Worm (Caenorhabditis elegans) whole organism, L2 larva: ENCODE results near the gene srbc-71.

Experiments used
- C34F6.9 ChIP-seq: fragments of 150-350 bp; optimal IDR thresholded peaks from 2 replicates; lab custom pipeline; 2014; ENCODE audit warnings: missing biosample characterization, missing genetic modification characterization
- F13H6.1 ChIP-seq: sonication (generic microtip); optimal IDR thresholded peaks from 2 replicates; lab custom pipeline; 2016; ENCODE audit warnings: missing genetic modification characterization, missing compliant biosample characterization
- R02D3.7 ChIP-seq: fragments of 150-350 bp; optimal IDR thresholded peaks from 2 replicates; lab custom pipeline; 2014; ENCODE audit warnings: missing biosample characterization, missing genetic modification characterization
- Y55F3AM.14 ChIP-seq: fragments of 200-800 bp; sonication (Bioruptor generic); optimal IDR thresholded peaks from 2 replicates; lab custom pipeline; 2018; ENCODE audit warnings: mild to moderate bottlenecking, missing genetic modification characterization, missing compliant biosample characterization
- ZK546.5 ChIP-seq: sonication (generic microtip); optimal IDR thresholded peaks from 2 replicates; lab custom pipeline; 2017; ENCODE audit warnings: missing biosample characterization, missing genetic modification characterization
- alr-1 ChIP-seq: fragments of 150-350 bp; optimal IDR thresholded peaks from 2 replicates; lab custom pipeline; 2014; ENCODE audit warnings: missing biosample characterization, missing genetic modification characterization
- aly-2 ChIP-seq: fragments of 150-350 bp; optimal IDR thresholded peaks from 2 replicates; lab custom pipeline; 2014; ENCODE audit warnings: missing biosample characterization, missing genetic modification characterization
- blmp-1 ChIP-seq: sonication (generic microtip); optimal IDR thresholded peaks from 2 replicates; lab custom pipeline; 2017; ENCODE audit warnings: missing genetic modification characterization, mild to moderate bottlenecking, missing compliant biosample characterization, antibody characterized with exemption, moderate library complexity; ENCODE audit not compliant: insufficient read depth
- ceh-16 ChIP-seq: fragments of 150-350 bp; optimal IDR thresholded peaks from 2 replicates; lab custom pipeline; 2014; ENCODE audit warnings: missing biosample characterization, missing genetic modification characterization
- ceh-82 ChIP-seq: fragments of 150-350 bp; optimal IDR thresholded peaks from 2 replicates; lab custom pipeline; 2014; ENCODE audit warnings: missing biosample characterization, missing genetic modification characterization
- crh-2 ChIP-seq: sonication (generic microtip); optimal IDR thresholded peaks from 2 replicates; lab custom pipeline; 2017; ENCODE audit warnings: missing biosample characterization, missing genetic modification characterization
- egl-27 ChIP-seq: sonication (generic microtip); optimal IDR thresholded peaks from 3 replicates; lab custom pipeline; 2017; ENCODE audit warnings: missing biosample characterization, missing genetic modification reagents, missing genetic modification characterization
- elt-1 ChIP-seq: fragments of 150-350 bp; optimal IDR thresholded peaks from 2 replicates; lab custom pipeline; 2014; ENCODE audit warnings: missing biosample characterization, missing genetic modification characterization
- elt-3 ChIP-seq: sonication (generic microtip); optimal IDR thresholded peaks from 2 replicates; lab custom pipeline; 2017; ENCODE audit warnings: missing biosample characterization, missing genetic modification characterization
- fos-1 ChIP-seq: fragments of 150-350 bp; optimal IDR thresholded peaks from 2 replicates; lab custom pipeline; 2014; ENCODE audit warnings: missing biosample characterization, missing genetic modification characterization
- gmeb-1 ChIP-seq: fragments of 150-350 bp; optimal IDR thresholded peaks from 2 replicates; lab custom pipeline; 2014; ENCODE audit warnings: missing biosample characterization, missing genetic modification characterization
- lin-11 ChIP-seq: fragments of 150-350 bp; sonication (generic microtip); optimal IDR thresholded peaks from 2 replicates; lab custom pipeline; 2014; ENCODE audit warnings: missing biosample characterization, missing genetic modification characterization, inconsistent platforms, mixed read lengths
- lsy-2 ChIP-seq, 2 experiments: fragments of 150-350 bp in 1 of 2; sonication (generic microtip) in 1 of 2; optimal IDR thresholded peaks; 2 replicates each; lab custom pipeline; 2014 to 2017; ENCODE audit warnings: missing biosample characterization in 2 of 2, missing genetic modification characterization in 2 of 2
- mab-5 ChIP-seq: fragments of 150-350 bp; optimal IDR thresholded peaks from 2 replicates; lab custom pipeline; 2014; ENCODE audit warnings: missing biosample characterization, missing genetic modification characterization
- mbf-1 ChIP-seq: sonication (generic microtip); optimal IDR thresholded peaks from 2 replicates; lab custom pipeline; 2017; ENCODE audit warnings: missing biosample characterization, missing genetic modification characterization
- nhr-10 ChIP-seq: sonication (generic microtip); optimal IDR thresholded peaks from 2 replicates; lab custom pipeline; 2017; ENCODE audit warnings: missing biosample characterization, missing genetic modification characterization
- nhr-11 ChIP-seq: fragments of 150-350 bp; optimal IDR thresholded peaks from 2 replicates; lab custom pipeline; 2014; ENCODE audit warnings: missing biosample characterization, missing genetic modification characterization
- nhr-12 ChIP-seq: fragments of 150-350 bp; optimal IDR thresholded peaks from 2 replicates; lab custom pipeline; 2014; ENCODE audit warnings: missing biosample characterization, missing genetic modification characterization
- nhr-129 ChIP-seq: fragments of 150-350 bp; optimal IDR thresholded peaks from 2 replicates; lab custom pipeline; 2014; ENCODE audit warnings: missing biosample characterization, missing genetic modification characterization
- nhr-237 ChIP-seq: fragments of 150-350 bp; optimal IDR thresholded peaks from 2 replicates; lab custom pipeline; 2014; ENCODE audit warnings: missing biosample characterization, missing genetic modification characterization
- nhr-77 ChIP-seq: fragments of 150-350 bp; optimal IDR thresholded peaks from 2 replicates; lab custom pipeline; 2014; ENCODE audit warnings: missing biosample characterization, missing genetic modification characterization
- peb-1 ChIP-seq: fragments of 150-350 bp; optimal IDR thresholded peaks from 2 replicates; lab custom pipeline; 2014; ENCODE audit warnings: missing biosample characterization, missing genetic modification characterization
- skn-1 ChIP-seq: sonication (generic microtip); optimal IDR thresholded peaks from 2 replicates; lab custom pipeline; 2017; ENCODE audit warnings: missing biosample characterization, missing genetic modification characterization
- snpc-4 ChIP-seq: fragments of 150-350 bp; optimal IDR thresholded peaks from 2 replicates; lab custom pipeline; 2014; ENCODE audit warnings: missing biosample characterization, missing genetic modification characterization
- unc-55 ChIP-seq: fragments of 150-350 bp; sonication (generic microtip); optimal IDR thresholded peaks from 3 replicates; lab custom pipeline; 2014; ENCODE audit warnings: missing biosample characterization, missing genetic modification reagents, missing genetic modification characterization
- unc-62 ChIP-seq: fragments of 150-350 bp; optimal IDR thresholded peaks from 2 replicates; lab custom pipeline; 2014; ENCODE audit warnings: missing biosample characterization, missing genetic modification reagents, missing genetic modification characterization
- zag-1 ChIP-seq: fragments of 150-350 bp; optimal IDR thresholded peaks from 2 replicates; lab custom pipeline; 2014; ENCODE audit warnings: missing biosample characterization, missing genetic modification characterization
- ztf-11 ChIP-seq: sonication (generic microtip); optimal IDR thresholded peaks from 2 replicates; lab custom pipeline; 2017; ENCODE audit warnings: missing biosample characterization, missing genetic modification characterization
- ztf-4 ChIP-seq: fragments of 150-350 bp; optimal IDR thresholded peaks from 2 replicates; lab custom pipeline; 2014; ENCODE audit warnings: missing biosample characterization, missing genetic modification characterization

Gene srbc-71

DNA sequence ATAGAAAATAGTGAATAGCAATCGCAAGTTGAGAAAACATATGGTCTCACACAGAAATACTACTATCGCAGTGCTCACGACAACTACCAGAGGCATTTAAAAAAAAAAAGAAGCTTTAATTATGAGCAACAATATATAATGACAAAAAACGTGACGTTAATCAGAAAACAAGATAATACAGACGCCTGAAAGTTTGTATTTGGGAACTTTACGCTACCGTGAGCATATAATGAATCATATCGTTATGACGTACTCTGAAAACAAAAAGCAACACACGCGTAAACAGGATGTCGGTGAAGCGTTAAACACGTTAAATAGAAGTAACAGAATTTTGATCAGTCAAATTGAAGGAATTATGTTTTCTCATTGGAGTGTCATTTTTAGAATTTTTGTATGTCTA lies at the start of gene srbc-71:
Gene srbc-71 (minus strand): TSS at position 101 of the 400 bp plus-strand sequence.
- no peak for TF ChIP-seq lsy-2 (tag; optimal IDR thresholded peaks at IDR 0.05; lab: Kevin White, UChicago)
- no peak for TF ChIP-seq nhr-237 (tag; lab: Kevin White, UChicago)
- TF ChIP-seq unc-55 (GFP tag; lab: Kevin White, UChicago): no peak
- TF ChIP-seq ztf-4 (tag; lab: Kevin White, UChicago): no peak
- TF ChIP-seq crh-2: no peak
- TF ChIP-seq snpc-4 (tag; lab: Kevin White, UChicago): no peak
- no peak for TF ChIP-seq peb-1 (tag; lab: Kevin White, UChicago)
- TF ChIP-seq fos-1 (tag; lab: Kevin White, UChicago): no peak
- TF ChIP-seq Y55F3AM.14 (GFP tag; lab: Kevin White, UChicago): no peak
- TF ChIP-seq R02D3.7 (tag; lab: Kevin White, UChicago): no peak
- no peak for TF ChIP-seq ceh-82 (tag; lab: Kevin White, UChicago)
- no peak for TF ChIP-seq zag-1 (tag; lab: Kevin White, UChicago)
- no peak for TF ChIP-seq blmp-1 (tag; lab: Kevin White, UChicago)
- TF ChIP-seq egl-27 (tag; lab: Kevin White, UChicago): no peak
- TF ChIP-seq elt-1: no peak
- no peak for TF ChIP-seq lin-11 (tag; lab: Kevin White, UChicago)
- no peak for TF ChIP-seq nhr-11
- no peak for TF ChIP-seq ZK546.5 (tag; lab: Kevin White, UChicago)

DNA sequence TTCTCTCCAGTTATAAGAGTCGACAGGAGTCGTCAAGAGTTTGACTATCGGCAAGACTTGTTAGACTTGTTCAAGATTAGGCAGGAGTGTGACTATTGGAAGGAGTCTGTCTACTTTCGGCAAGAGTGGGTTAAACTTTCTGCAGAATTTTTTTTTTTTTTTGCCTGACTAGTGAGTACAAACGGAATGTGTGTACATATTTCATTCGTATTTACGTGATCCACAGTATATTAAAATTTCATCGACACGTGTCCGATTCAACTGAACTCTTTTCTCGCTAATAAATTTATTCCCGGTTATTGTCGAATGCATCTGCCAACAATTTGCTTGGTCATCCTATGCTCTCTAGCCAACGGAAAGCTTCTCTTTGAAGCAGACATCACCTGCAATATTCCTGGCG lies 46.4 kb upstream of the srbc-71 start, which contains the start of gene F36A4.1:
Gene F36A4.1 (plus strand): TSS at position 301 of the 400 bp plus-strand sequence.
- TF ChIP-seq ceh-16 (tag; lab: Kevin White, UChicago) (no peak), skn-1 (tag; lab: Kevin White, UChicago) (no peak), mbf-1 (tag; lab: Kevin White, UChicago) (no peak), peb-1 (tag; lab: Kevin White, UChicago) (no peak)

DNA sequence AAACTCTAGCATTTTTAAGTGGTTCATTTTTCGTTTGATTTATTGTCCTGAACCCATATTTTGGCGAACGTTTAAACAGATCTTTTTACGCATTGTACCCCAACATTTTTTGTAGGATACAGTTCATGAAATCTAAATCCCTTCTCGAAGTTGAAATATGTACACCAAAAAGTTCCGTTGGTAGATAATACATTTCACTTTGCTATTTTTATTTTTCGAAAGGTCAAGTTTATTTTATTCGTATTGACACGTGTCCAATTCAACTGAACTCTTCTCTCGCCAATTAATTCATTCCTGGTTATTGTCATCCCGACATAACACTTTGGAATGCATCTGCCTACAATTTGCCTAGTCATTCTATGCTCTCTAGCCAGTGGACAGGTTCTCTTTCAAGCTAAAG lies 45.2 kb upstream of the srbc-71 start, which contains the start of gene F36A4.2:
Gene F36A4.2 (plus strand): TSS at position 301 of the 400 bp plus-strand sequence.
- TF ChIP-seq nhr-237 (tag; lab: Kevin White, UChicago): no peak

DNA sequence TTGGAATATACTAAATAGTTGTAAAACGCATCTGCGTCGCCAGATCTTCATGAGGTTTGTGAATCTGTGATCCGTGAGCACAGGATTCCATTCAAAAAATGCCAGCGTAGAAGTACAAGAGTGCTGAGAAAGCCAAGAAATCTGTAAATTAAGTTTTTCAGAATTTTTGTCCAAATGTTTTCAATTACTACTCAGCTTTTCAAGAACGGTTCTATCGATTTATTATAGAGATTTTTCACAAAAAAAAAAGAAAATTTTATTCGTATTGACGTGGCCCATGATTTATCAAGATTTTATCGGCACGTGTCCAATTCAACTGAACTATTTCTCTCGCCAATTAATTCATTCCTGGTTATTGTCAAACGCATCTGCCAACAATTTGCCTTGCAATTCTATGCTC lies 43.6 kb upstream of the srbc-71 start, which contains the start of gene F36A4.3:
Gene F36A4.3 (plus strand): TSS at position 301 of the 400 bp plus-strand sequence.
- TF ChIP-seq nhr-12 (no peak), nhr-129 (tag; lab: Kevin White, UChicago) (no peak), ztf-11 (tag; lab: Kevin White, UChicago) (no peak), blmp-1 (tag; lab: Kevin White, UChicago) (no peak), F13H6.1 (tag; lab: Kevin White, UChicago) (no peak), unc-62 (GFP tag; lab: Kevin White, UChicago) (no peak), nhr-237 (tag; lab: Kevin White, UChicago) (no peak), egl-27 (tag; lab: Kevin White, UChicago) (no peak)

DNA sequence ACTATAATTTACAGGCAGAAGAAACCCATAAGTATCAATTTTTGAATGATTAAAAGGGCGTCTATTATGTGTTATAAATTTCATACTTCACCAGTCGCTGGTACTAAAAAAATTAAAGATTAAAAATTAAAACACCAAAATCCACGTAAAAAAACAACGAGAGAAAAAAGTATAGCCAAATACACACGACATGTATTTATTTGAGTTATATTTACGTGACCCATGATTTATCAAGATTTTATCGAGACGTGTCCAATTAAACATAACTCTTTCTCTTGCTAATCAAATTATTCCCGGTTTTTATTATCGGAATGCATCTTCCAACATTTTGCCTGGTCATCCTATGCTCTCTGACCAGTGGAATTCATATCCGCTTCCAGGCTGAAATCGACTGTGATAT lies 41.6 kb upstream of the srbc-71 start, which contains the start of gene F36A4.4:
Gene F36A4.4 (plus strand): TSS at position 301 of the 400 bp plus-strand sequence.
- no peak for TF ChIP-seq nhr-77 (tag; lab: Kevin White, UChicago)
- TF ChIP-seq ztf-11 (tag; lab: Kevin White, UChicago): no peak
- TF ChIP-seq nhr-129 (tag; lab: Kevin White, UChicago): no peak
- no peak for TF ChIP-seq mab-5 (tag; lab: Kevin White, UChicago)
- TF ChIP-seq elt-3: no peak
- no peak for TF ChIP-seq alr-1 (tag; lab: Kevin White, UChicago)
- TF ChIP-seq unc-62 (GFP tag; lab: Kevin White, UChicago): no peak
- TF ChIP-seq unc-55 (GFP tag; lab: Kevin White, UChicago): no peak
- TF ChIP-seq lin-11 (tag; lab: Kevin White, UChicago): no peak
- no peak for TF ChIP-seq fos-1 (tag; lab: Kevin White, UChicago)
- no peak for TF ChIP-seq gmeb-1 (tag; lab: Kevin White, UChicago)
- no peak for TF ChIP-seq C34F6.9
- no peak for TF ChIP-seq F13H6.1 (tag; lab: Kevin White, UChicago)
- TF ChIP-seq aly-2: no peak
- TF ChIP-seq elt-1: no peak
- TF ChIP-seq ZK546.5 (tag; lab: Kevin White, UChicago): no peak
- no peak for TF ChIP-seq ceh-16 (tag; lab: Kevin White, UChicago)
- no peak for TF ChIP-seq nhr-10 (tag; lab: Kevin White, UChicago)
- TF ChIP-seq zag-1 (tag; lab: Kevin White, UChicago): no peak
- TF ChIP-seq blmp-1 (tag; lab: Kevin White, UChicago): no peak
